Fruit fly (Drosophila melanogaster) whole organism, embryonic: ENCODE measurements around the gene jhamt.

ENCODE experiments used
- Asciz ChIP-seq: fragments of 200-800 bp; sonication (Bioruptor generic); optimal IDR thresholded peaks from 2 replicates; lab custom pipeline; 2017; ENCODE audit warnings: missing biosample characterization, mild to moderate bottlenecking, missing genetic modification characterization, missing genetic modification reagents
- B-H2 ChIP-seq: fragments of 200-800 bp; sonication (Bioruptor generic); optimal IDR thresholded peaks from 2 replicates; lab custom pipeline; 2018; ENCODE audit warnings: missing biosample characterization, mild to moderate bottlenecking, missing genetic modification characterization
- BEAF-32 ChIP-seq: fragments of 200-800 bp; sonication (Bioruptor generic); optimal IDR thresholded peaks from 3 replicates; lab custom pipeline; 2017; ENCODE audit warnings: missing biosample characterization, missing genetic modification characterization, mild to moderate bottlenecking, moderate library complexity, missing genetic modification reagents
- Blimp-1 ChIP-seq: fragments of 200-800 bp; sonication (Bioruptor generic); optimal IDR thresholded peaks from 3 replicates; lab custom pipeline; 2018; ENCODE audit warnings: missing biosample characterization, missing genetic modification characterization, mild to moderate bottlenecking, moderate library complexity, missing genetic modification reagents
- Bteb2 ChIP-seq: fragments of 200-800 bp; sonication (Bioruptor generic); optimal IDR thresholded peaks from 2 replicates; lab custom pipeline; 2016; ENCODE audit warnings: missing biosample characterization, missing genetic modification characterization
- CG10366 ChIP-seq: fragments of 200-800 bp; sonication (Bioruptor generic); IDR thresholded peaks from 2 replicates; pipeline ENCODE4 v1.3.6; 2022; ENCODE audit warnings: missing biosample characterization, missing genetic modification characterization
- CG10543 ChIP-seq: fragments of 200-800 bp; sonication (Bioruptor generic); optimal IDR thresholded peaks from 3 replicates; lab custom pipeline; 2017; ENCODE audit warnings: missing biosample characterization, mild to moderate bottlenecking, missing genetic modification characterization, moderate library complexity
- CG11093 ChIP-seq: fragments of 200-800 bp; sonication (Bioruptor generic); IDR thresholded peaks from 3 replicates; pipeline ENCODE4 v1.3.6; 2022; ENCODE audit warnings: missing biosample characterization, missing genetic modification characterization
- CG15073 ChIP-seq: fragments of 200-800 bp; sonication (Bioruptor generic); optimal IDR thresholded peaks from 2 replicates; lab custom pipeline; 2016; ENCODE audit warnings: missing biosample characterization, missing genetic modification characterization
- CG1603 ChIP-seq: fragments of 200-800 bp; sonication (Bioruptor generic); optimal IDR thresholded peaks from 2 replicates; lab custom pipeline; 2019; ENCODE audit warnings: missing biosample characterization, mild to moderate bottlenecking, missing genetic modification characterization, moderate library complexity
- CG1647 ChIP-seq: fragments of 200-800 bp; sonication (Bioruptor generic); optimal IDR thresholded peaks from 3 replicates; lab custom pipeline; 2016; ENCODE audit warnings: missing biosample characterization, missing genetic modification characterization
- CG2120 ChIP-seq: fragments of 200-800 bp; sonication (Bioruptor generic); optimal IDR thresholded peaks from 3 replicates; lab custom pipeline; 2016; ENCODE audit warnings: missing biosample characterization, missing genetic modification characterization
- CG2199 ChIP-seq: fragments of 200-800 bp; sonication (Bioruptor generic); IDR thresholded peaks from 3 replicates; pipeline ENCODE4 v1.3.6; 2022; ENCODE audit warnings: missing biosample characterization, missing genetic modification characterization
- CG2875 ChIP-seq: fragments of 200-800 bp; sonication (Bioruptor generic); optimal IDR thresholded peaks from 2 replicates; lab custom pipeline; 2017; ENCODE audit warnings: missing biosample characterization, mild to moderate bottlenecking, missing genetic modification characterization, missing genetic modification reagents
- CG31388 ChIP-seq: fragments of 200-800 bp; sonication (Bioruptor generic); optimal IDR thresholded peaks from 2 replicates; lab custom pipeline; 2016; ENCODE audit warnings: missing biosample characterization, missing genetic modification characterization
- CG31441 ChIP-seq: fragments of 200-800 bp; sonication (Bioruptor generic); IDR thresholded peaks from 2 replicates; pipeline ENCODE4 v1.3.6; 2022; ENCODE audit warnings: missing biosample characterization, missing genetic modification characterization
- CG5180 ChIP-seq: fragments of 200-800 bp; sonication (Bioruptor generic); optimal IDR thresholded peaks from 3 replicates; lab custom pipeline; 2017; ENCODE audit warnings: missing biosample characterization, missing genetic modification characterization, mild to moderate bottlenecking, moderate library complexity, missing genetic modification reagents
- CG6813 ChIP-seq: fragments of 200-800 bp; sonication (Bioruptor generic); optimal IDR thresholded peaks from 2 replicates; lab custom pipeline; 2017; ENCODE audit warnings: missing biosample characterization, missing genetic modification characterization, mild to moderate bottlenecking, moderate library complexity, missing genetic modification reagents
- CG8388 ChIP-seq: fragments of 200-800 bp; sonication (Bioruptor generic); optimal IDR thresholded peaks from 2 replicates; lab custom pipeline; 2019; ENCODE audit warnings: missing biosample characterization, mild to moderate bottlenecking, missing genetic modification characterization, moderate library complexity
- CG8924 ChIP-seq: fragments of 200-800 bp; optimal IDR thresholded peaks from 3 replicates; lab custom pipeline; 2019; ENCODE audit warnings: missing biosample characterization, mild to moderate bottlenecking, missing genetic modification characterization, moderate library complexity
- Dip2 ChIP-seq: fragments of 200-800 bp; sonication (Bioruptor generic); IDR thresholded peaks from 2 replicates; pipeline ENCODE4 v1.3.6; 2022; ENCODE audit warnings: missing biosample characterization, missing genetic modification characterization
- Dip3 ChIP-seq: fragments of 200-800 bp; sonication (Bioruptor generic); optimal IDR thresholded peaks from 3 replicates; lab custom pipeline; 2016; ENCODE audit warnings: missing biosample characterization, missing genetic modification characterization
- Doc3 ChIP-seq: fragments of 200-800 bp; sonication (Bioruptor generic); IDR thresholded peaks from 3 replicates; pipeline ENCODE4 v1.3.6; 2022; ENCODE audit warnings: missing biosample characterization, missing genetic modification characterization; ENCODE audit not compliant: partially characterized antibody
- Eip74EF ChIP-seq, 2 experiments: fragments of 200-800 bp in 1 of 2; fragments of >200 bp in 1 of 2; sonication (Bioruptor generic) in 1 of 2; optimal IDR thresholded peaks; 2 replicates each; lab custom pipeline; 2017 to 2019; ENCODE audit warnings: missing biosample characterization in 2 of 2, missing genetic modification characterization in 2 of 2, mild to moderate bottlenecking in 1 of 2, moderate library complexity in 1 of 2
- HLH54F ChIP-seq: fragments of 200-800 bp; sonication (Bioruptor generic); optimal IDR thresholded peaks from 3 replicates; lab custom pipeline; 2016; ENCODE audit warnings: missing biosample characterization, missing genetic modification characterization
- Hmr ChIP-seq: fragments of 200-800 bp; sonication (Bioruptor generic); optimal IDR thresholded peaks from 3 replicates; lab custom pipeline; 2017; ENCODE audit warnings: mild to moderate bottlenecking, missing biosample characterization, missing genetic modification reagents, missing genetic modification characterization
- Hmx ChIP-seq: fragments of 200-800 bp; sonication (Bioruptor generic); optimal IDR thresholded peaks from 2 replicates; lab custom pipeline; 2016; ENCODE audit warnings: missing biosample characterization, missing genetic modification characterization
- Hr78 ChIP-seq, 2 experiments: fragments of 200-800 bp in 1 of 2; fragments of >200 bp in 1 of 2; sonication (Bioruptor generic) in 1 of 2; optimal IDR thresholded peaks; 2 replicates each; lab custom pipeline; 2017 to 2019; ENCODE audit warnings: missing biosample characterization in 2 of 2, missing genetic modification characterization in 2 of 2, mild to moderate bottlenecking in 1 of 2, moderate library complexity in 1 of 2
- Kr ChIP-seq: fragments of 200-800 bp; sonication (Bioruptor generic); optimal IDR thresholded peaks from 2 replicates; lab custom pipeline; 2017; ENCODE audit warnings: missing biosample characterization, mild to moderate bottlenecking, missing genetic modification characterization
- Nf-YB ChIP-seq: fragments of 200-800 bp; sonication (Bioruptor generic); optimal IDR thresholded peaks from 3 replicates; lab custom pipeline; 2019; ENCODE audit warnings: missing biosample characterization, mild to moderate bottlenecking, missing genetic modification characterization, moderate library complexity
- NfI ChIP-seq: fragments of 200-800 bp; sonication (Bioruptor generic); optimal IDR thresholded peaks from 3 replicates; lab custom pipeline; 2018; ENCODE audit warnings: missing biosample characterization, mild to moderate bottlenecking, missing genetic modification characterization, moderate library complexity
- Rfx ChIP-seq: fragments of 200-800 bp; sonication (Bioruptor generic); IDR thresholded peaks from 2 replicates; pipeline ENCODE4 v1.3.6; 2022; ENCODE audit warnings: missing biosample characterization, missing genetic modification characterization
- ab ChIP-seq: fragments of 200-800 bp; sonication (Bioruptor generic); optimal IDR thresholded peaks from 2 replicates; lab custom pipeline; 2016; ENCODE audit warnings: missing biosample characterization, missing genetic modification characterization
- abd-A ChIP-seq: fragments of 200-800 bp; sonication (Bioruptor generic); optimal IDR thresholded peaks from 3 replicates; lab custom pipeline; 2019; ENCODE audit warnings: missing biosample characterization, mild to moderate bottlenecking, missing genetic modification characterization, moderate library complexity
- ac ChIP-seq: fragments of 200-800 bp; sonication (Bioruptor generic); optimal IDR thresholded peaks from 3 replicates; lab custom pipeline; 2017; ENCODE audit warnings: missing biosample characterization, mild to moderate bottlenecking, missing genetic modification characterization
- ato ChIP-seq: fragments of 200-800 bp; sonication (Bioruptor generic); IDR thresholded peaks from 2 replicates; pipeline ENCODE4 v1.3.6; 2022; ENCODE audit warnings: missing biosample characterization, missing genetic modification characterization; ENCODE audit not compliant: partially characterized antibody
- da ChIP-seq: fragments of 200-800 bp; sonication (Bioruptor generic); optimal IDR thresholded peaks from 2 replicates; lab custom pipeline; 2016; ENCODE audit warnings: missing biosample characterization, missing genetic modification characterization
- emc ChIP-seq: fragments of 200-800 bp; sonication (Bioruptor generic); optimal IDR thresholded peaks from 2 replicates; lab custom pipeline; 2016; ENCODE audit warnings: missing biosample characterization, missing genetic modification characterization
- en ChIP-seq: fragments of 200-800 bp; sonication (Bioruptor generic); optimal IDR thresholded peaks from 2 replicates; lab custom pipeline; 2016; ENCODE audit warnings: missing biosample characterization, missing genetic modification characterization
- fd96Cb ChIP-seq: fragments of 200-800 bp; sonication (Bioruptor generic); optimal IDR thresholded peaks from 2 replicates; lab custom pipeline; 2018; ENCODE audit warnings: missing biosample characterization, mild to moderate bottlenecking, missing genetic modification characterization, moderate library complexity
- gsb ChIP-seq: fragments of 200-800 bp; sonication (Bioruptor generic); IDR thresholded peaks from 2 replicates; pipeline ENCODE4 v1.3.6; 2022; ENCODE audit warnings: missing biosample characterization, missing genetic modification characterization
- hbn ChIP-seq: fragments of 200-800 bp; sonication (Bioruptor generic); IDR thresholded peaks from 2 replicates; pipeline ENCODE4 v1.3.6; 2022; ENCODE audit warnings: missing biosample characterization, missing genetic modification characterization; ENCODE audit not compliant: partially characterized antibody
- kay ChIP-seq: fragments of 200-800 bp; sonication (Bioruptor generic); optimal IDR thresholded peaks from 2 replicates; lab custom pipeline; 2016; ENCODE audit warnings: missing biosample characterization, missing genetic modification characterization
- knrl ChIP-seq: fragments of 200-800 bp; sonication (Bioruptor generic); IDR thresholded peaks from 3 replicates; pipeline ENCODE4 v1.3.6; 2022; ENCODE audit warnings: missing biosample characterization, missing genetic modification characterization; ENCODE audit not compliant: partially characterized antibody
- nom ChIP-seq: fragments of 200-800 bp; sonication (Bioruptor generic); optimal IDR thresholded peaks from 2 replicates; lab custom pipeline; 2017; ENCODE audit warnings: missing biosample characterization, missing genetic modification characterization, mild to moderate bottlenecking, moderate library complexity, missing genetic modification reagents
- pita ChIP-seq: fragments of 200-800 bp; sonication (Bioruptor generic); optimal IDR thresholded peaks from 2 replicates; lab custom pipeline; 2017; ENCODE audit warnings: missing biosample characterization, mild to moderate bottlenecking, missing genetic modification characterization
- zen ChIP-seq: fragments of 200-800 bp; sonication (Bioruptor generic); optimal IDR thresholded peaks from 3 replicates; lab custom pipeline; 2018; ENCODE audit warnings: missing biosample characterization, mild to moderate bottlenecking, missing genetic modification characterization, moderate library complexity

Gene jhamt

DNA sequence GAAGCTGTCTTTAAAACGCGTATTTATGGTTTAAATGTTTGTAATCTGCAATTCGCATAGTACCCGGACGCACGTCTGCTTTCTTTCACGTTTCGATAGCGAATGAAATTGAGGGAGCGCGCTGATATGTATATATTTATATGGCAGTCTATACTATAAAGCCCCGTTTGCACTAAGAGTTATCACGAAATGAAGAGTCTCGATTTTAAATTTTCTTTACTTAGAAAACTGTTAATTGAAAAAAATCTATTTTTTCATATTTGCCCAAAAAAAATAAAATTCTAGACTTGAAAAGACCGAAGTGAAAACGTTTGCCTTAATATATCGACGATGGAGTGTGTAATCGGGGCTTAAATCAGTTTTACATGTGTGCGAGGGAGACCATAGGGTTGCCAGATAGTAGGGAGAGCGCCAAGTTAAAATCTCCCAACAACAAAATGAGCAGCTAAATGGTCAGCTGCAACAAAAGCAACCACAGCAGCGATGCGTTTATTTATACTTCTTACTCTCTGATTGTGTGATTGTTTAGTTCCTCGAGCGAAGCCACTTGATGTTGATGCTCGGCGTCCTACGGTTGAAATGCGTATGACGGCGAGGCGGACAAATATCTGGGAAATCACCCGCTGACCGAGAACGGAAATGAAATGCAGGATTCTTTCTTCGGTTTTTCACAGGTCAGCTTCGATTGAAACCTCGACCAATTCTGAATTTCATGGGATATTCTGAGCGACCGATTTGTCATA lies 40.0 kb upstream of the jhamt start, which contains the start of gene cact (continued):
- peak; percentile 96 for TF ChIP-seq Bteb2 (GFP tag; lab: Kevin White, UChicago)
- TF ChIP-seq CG2875 (GFP tag; lab: Kevin White, UChicago), result peak; percentile 76
- TF ChIP-seq HLH54F (GFP tag; lab: Kevin White, UChicago), result peak; percentile 95
- TF ChIP-seq CG31441 (GFP tag; lab: Robert Waterston, UW), result peak; percentile 87
- peak; percentile 90 for TF ChIP-seq CG1647 (GFP tag; lab: Kevin White, UChicago)
- peak; percentile 95 for TF ChIP-seq CG8924 (tag; lab: Kevin White, UChicago)
- TF ChIP-seq CG2199 (GFP tag; lab: Robert Waterston, UW), result peak; percentile 87
- TF ChIP-seq abd-A, result peak; percentile 94
- TF ChIP-seq Eip74EF (GFP tag; optimal IDR thresholded peaks at IDR 0.05; lab: Kevin White, UChicago), result peak in 1 of 2 experiments; percentile 80
- peak; percentile 84 for TF ChIP-seq Asciz (GFP tag; lab: Kevin White, UChicago)
- TF ChIP-seq CG1603 (tag; lab: Kevin White, UChicago), result peak; percentile 50
- no peak for TF ChIP-seq pita (GFP tag; lab: Kevin White, UChicago)
- peak; percentile 72 for TF ChIP-seq ac (GFP tag; lab: Kevin White, UChicago)
- TF ChIP-seq B-H2 (GFP tag; lab: Kevin White, UChicago), result peak; percentile 89
- TF ChIP-seq en (GFP tag; lab: Kevin White, UChicago), result peak; percentile 88
- peak; percentile 93 for TF ChIP-seq Hmr (GFP tag; lab: Kevin White, UChicago)
- peak; percentile 94 for TF ChIP-seq zen
- TF ChIP-seq CG10366 (GFP tag; lab: Robert Waterston, UW), result peak; percentile 89
- TF ChIP-seq emc (GFP tag; lab: Kevin White, UChicago), result peak; percentile 87
- TF ChIP-seq Dip3, result peak; percentile 94
- peak; percentile 53; the same call in 1 of the 2 replicates for TF ChIP-seq gsb (GFP tag; lab: Robert Waterston, UW)
- peak; percentile 77 for TF ChIP-seq CG31388 (GFP tag; lab: Kevin White, UChicago)
- no peak for TF ChIP-seq Dip2 (GFP tag; lab: Robert Waterston, UW)
- TF ChIP-seq CG5180 (GFP tag; lab: Kevin White, UChicago), result peak; percentile 57
- peak; percentile 77 for TF ChIP-seq CG11093 (GFP tag; lab: Robert Waterston, UW)
- TF ChIP-seq kay, result peak; percentile 91
- peak; percentile 98 for TF ChIP-seq CG2120 (GFP tag; lab: Kevin White, UChicago)
- peak in 1 of 2 experiments; percentile 59 for TF ChIP-seq Hr78 (GFP tag; optimal IDR thresholded peaks at IDR 0.05; lab: Kevin White, UChicago)
- peak; percentile 63 for TF ChIP-seq CG15073 (GFP tag; lab: Kevin White, UChicago)
- peak; percentile 75 for TF ChIP-seq knrl (GFP tag; lab: Robert Waterston, UW)
- peak; percentile 61 for TF ChIP-seq hbn (GFP tag; lab: Robert Waterston, UW)
- peak; percentile 92 for TF ChIP-seq CG10543 (GFP tag; lab: Kevin White, UChicago)
- TF ChIP-seq Blimp-1 (GFP tag; lab: Kevin White, UChicago), result peak; percentile 89
- peak; percentile 85 for TF ChIP-seq CG6813
- TF ChIP-seq Rfx (GFP tag; lab: Robert Waterston, UW), result peak; percentile 93
- peak; percentile 73 for TF ChIP-seq nom
- peak; percentile 81 for TF ChIP-seq da (GFP tag; lab: Kevin White, UChicago)
- peak; percentile 70 for TF ChIP-seq BEAF-32 (GFP tag; lab: Kevin White, UChicago)
- peak; percentile 88 for TF ChIP-seq Hmx
- peak; percentile 93 for TF ChIP-seq CG8388 (GFP tag; lab: Kevin White, UChicago)
- peak; percentile 88 for TF ChIP-seq fd96Cb (tag; lab: Kevin White, UChicago)
- TF ChIP-seq NfI (GFP tag; lab: Kevin White, UChicago), result peak; percentile 92
- TF ChIP-seq Nf-YB, result peak; percentile 82
- no peak for TF ChIP-seq Kr (GFP tag; lab: Kevin White, UChicago)
- peak; percentile 47 for TF ChIP-seq ab (GFP tag; lab: Kevin White, UChicago)
- TF ChIP-seq ato (GFP tag; lab: Robert Waterston, UW), result no peak
- no peak for TF ChIP-seq Doc3
